Fruit fly (Drosophila melanogaster): ENCODE data around the gene CG8852.

DNA sequence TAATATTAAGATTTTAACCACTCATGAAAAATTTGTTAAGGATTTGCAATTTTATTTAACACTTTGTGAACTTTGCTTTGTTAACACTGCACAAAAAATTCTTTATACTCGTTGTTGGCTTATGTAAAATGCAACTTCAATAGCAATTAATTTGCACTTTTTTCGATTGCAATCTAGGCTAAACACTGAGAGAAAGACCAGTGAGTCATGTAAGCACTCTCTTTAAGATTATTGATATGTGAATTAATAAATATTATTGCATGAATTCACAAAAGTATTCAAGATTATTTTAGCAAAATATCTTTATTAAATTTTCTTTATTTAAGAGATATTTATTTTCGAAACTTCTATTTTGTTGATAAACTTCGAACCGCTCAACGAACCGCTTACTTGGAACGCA is 18.1 kb upstream of the CG8852 start:
- TF ChIP-seq CG8478 (optimal IDR thresholded peaks at IDR 0.05) (no peak), CTCF (optimal IDR thresholded peaks at IDR 0.05) (no peak)
